Worm (Caenorhabditis elegans) whole organism, mixed stage, embryonic: ENCODE measurements around the gene C36C5.4.

Experiments used
- elt-3 ChIP-seq: fragments of 150-350 bp; optimal IDR thresholded peaks from 2 replicates; lab custom pipeline; 2014; ENCODE audit warnings: missing biosample characterization, missing genetic modification characterization
- ham-2 ChIP-seq: fragments of 200-800 bp; sonication (Bioruptor generic); optimal IDR thresholded peaks from 2 replicates; lab custom pipeline; 2018; ENCODE audit warnings: mild to moderate bottlenecking, missing genetic modification characterization, missing compliant biosample characterization
- lsy-2 ChIP-seq: fragments of 150-350 bp; optimal IDR thresholded peaks from 2 replicates; lab custom pipeline; 2014; ENCODE audit warnings: missing biosample characterization, missing genetic modification characterization
- mep-1 ChIP-seq: fragments of 150-350 bp; optimal IDR thresholded peaks from 2 replicates; lab custom pipeline; 2017; ENCODE audit warnings: missing biosample characterization, missing genetic modification reagents, missing genetic modification characterization, inconsistent platforms
- nhr-28 ChIP-seq: fragments of 150-350 bp; optimal IDR thresholded peaks from 2 replicates; lab custom pipeline; 2014; ENCODE audit warnings: missing biosample characterization, missing genetic modification characterization
- pha-4 ChIP-seq: fragments of 150-350 bp; optimal IDR thresholded peaks from 2 replicates; lab custom pipeline; 2018; ENCODE audit warnings: missing biosample characterization, missing genetic modification reagents, missing genetic modification characterization
- unc-62 ChIP-seq: fragments of 150-350 bp; optimal IDR thresholded peaks from 2 replicates; lab custom pipeline; 2014; ENCODE audit warnings: missing biosample characterization, missing genetic modification reagents, missing genetic modification characterization
- ztf-11 ChIP-seq: fragments of 150-350 bp; optimal IDR thresholded peaks from 2 replicates; lab custom pipeline; 2014; ENCODE audit warnings: missing biosample characterization, missing genetic modification characterization

- no peak for TF ChIP-seq unc-62 (GFP tag; lab: Kevin White, UChicago)
- TF ChIP-seq nhr-28 (tag; lab: Kevin White, UChicago) = no peak
- no peak for TF ChIP-seq ham-2 (GFP tag; lab: Kevin White, UChicago)
- no peak for TF ChIP-seq lsy-2 (tag; lab: Kevin White, UChicago)
- TF ChIP-seq pha-4 (tag; lab: Kevin White, UChicago) = no peak
- no peak for TF ChIP-seq ztf-11 (tag; lab: Kevin White, UChicago)
- no peak for TF ChIP-seq elt-3 (tag; lab: Kevin White, UChicago)
- TF ChIP-seq mep-1 = no peak
Measured at ce11 chrV:3196832-3197329, 30.5 kb downstream of the C36C5.4 start, which contains the start of the genes Y73C8B.1 and Y73C8B.5.
